Worm (Caenorhabditis elegans): Measurements from ENCODE around the gene ctps-1.

The ctps-1 gene

ce11 chrV:16794828-16795354 is at the start of gene ctps-1, which contains the start of gene pus-1:
ctps-1 (plus strand) TSS chrV:16794878.
pus-1 (minus strand) TSS chrV:16794952.
- TF ChIP-seq Y105C5A.15 (GFP tag; IDR thresholded peaks at IDR 0.05) (no peak), ama-1 (optimal IDR thresholded peaks at IDR 0.05) (peak; percentile 10), F37D6.2 (tag; optimal IDR thresholded peaks at IDR 0.05) (no peak), snpc-4 (tag; optimal IDR thresholded peaks at IDR 0.05) (peak; percentile 2), attf-4 (tag; optimal IDR thresholded peaks at IDR 0.05) (no peak), ceh-82 (tag; optimal IDR thresholded peaks at IDR 0.05) (no peak), F49E8.2 (tag; optimal IDR thresholded peaks at IDR 0.05; ENCODE audit: borderline replicate concordance) (no peak), lin-15B (tag; optimal IDR thresholded peaks at IDR 0.05) (no peak), ceh-28 (tag; optimal IDR thresholded peaks at IDR 0.05) (no peak), daf-12 (tag; optimal IDR thresholded peaks at IDR 0.05) (no peak), nhr-6 (tag; optimal IDR thresholded peaks at IDR 0.05) (peak; percentile 53), jun-1 (tag; optimal IDR thresholded peaks at IDR 0.05) (no peak), mxl-2 (GFP tag; conservative IDR thresholded peaks at IDR 0.05) (no peak), T20F7.1 (GFP tag; optimal IDR thresholded peaks at IDR 0.05) (no peak), nhr-76 (tag; optimal IDR thresholded peaks at IDR 0.05) (no peak), F26F4.8 (GFP tag; conservative IDR thresholded peaks at IDR 0.05) (no peak), ZK337.2 (GFP tag; IDR thresholded peaks at IDR 0.05) (no peak), mxl-3 (GFP tag; optimal IDR thresholded peaks at IDR 0.05) (no peak), ceh-20 (GFP tag; IDR thresholded peaks at IDR 0.05) (no peak), ces-1 (GFP tag; optimal IDR thresholded peaks at IDR 0.05) (no peak), nhr-41 (GFP tag; IDR thresholded peaks at IDR 0.05) (no peak), saeg-2 (GFP tag; IDR thresholded peaks at IDR 0.05) (no peak), lsy-2 (tag; optimal IDR thresholded peaks at IDR 0.05) (peak in 1 of 2 experiments; percentile 84), hlh-11 (tag; optimal IDR thresholded peaks at IDR 0.05) (peak; percentile 37), lir-3 (tag; optimal IDR thresholded peaks at IDR 0.05) (no peak), R02D3.7 (tag; optimal IDR thresholded peaks at IDR 0.05) (no peak), spr-1 (tag; optimal IDR thresholded peaks at IDR 0.05) (no peak), nhr-48 (tag; optimal IDR thresholded peaks at IDR 0.05) (no peak), dmd-9 (GFP tag; IDR thresholded peaks at IDR 0.05) (no peak), daf-16 (GFP tag; optimal IDR thresholded peaks at IDR 0.05) (peak in 1 of 2 experiments; percentile 31), daf-16 (tag; optimal IDR thresholded peaks at IDR 0.05) (peak; percentile 66), zip-11 (GFP tag; IDR thresholded peaks at IDR 0.05) (no peak), duxl-1 (tag; optimal IDR thresholded peaks at IDR 0.05; ENCODE audit: poor library complexity) (peak; percentile 75), unc-62 (GFP tag; optimal IDR thresholded peaks at IDR 0.05 in 1 of 2) (no peak), unc-62 (tag; optimal IDR thresholded peaks at IDR 0.05) (no peak), lin-39 (tag; optimal IDR thresholded peaks at IDR 0.05) (no peak), mep-1 (tag; optimal IDR thresholded peaks at IDR 0.05) (peak; percentile 68), spr-3 (GFP tag; optimal IDR thresholded peaks at IDR 0.05) (no peak), ctbp-1 (GFP tag; IDR thresholded peaks at IDR 0.05) (no peak), egl-43 (GFP tag; IDR thresholded peaks at IDR 0.05) (no peak), dmd-6 (GFP tag; IDR thresholded peaks at IDR 0.05) (peak; percentile 43), egl-27 (tag; optimal IDR thresholded peaks at IDR 0.05) (no peak), rbr-2 (tag; optimal IDR thresholded peaks at IDR 0.05) (peak; percentile 31), hif-1 (tag; optimal IDR thresholded peaks at IDR 0.05) (no peak), php-3 (GFP tag; IDR thresholded peaks at IDR 0.05) (no peak), unc-130 (GFP tag; optimal IDR thresholded peaks at IDR 0.05) (no peak), nhr-11 (tag; optimal IDR thresholded peaks at IDR 0.05) (no peak), skn-1 (tag; optimal IDR thresholded peaks at IDR 0.05) (no peak), F10B5.3 (tag; optimal IDR thresholded peaks at IDR 0.05) (no peak), ceh-32 (tag; optimal IDR thresholded peaks at IDR 0.05; ENCODE audit: poor library complexity) (no peak), daf-19 (GFP tag; conservative IDR thresholded peaks at IDR 0.05) (no peak), nhr-28 (tag; optimal IDR thresholded peaks at IDR 0.05) (peak; percentile 9), hmg-1.1 (GFP tag; IDR thresholded peaks at IDR 0.05) (peak; percentile 48)

Measured in whole organism, L4 larva.